Worm (Caenorhabditis elegans): ENCODE measurements around the gene fbxc-14.
"Not testable (repeated sequence)": the region's sequence is repeated elsewhere in the genome, so short reads cannot be mapped to it uniquely, and the experiment has no call there.

fbxc-14 gene

ce11 chrII:985703-986102 lies 11.6 kb downstream of the fbxc-14 start, which contains the start of gene fbxc-40:
fbxc-40 (plus strand) TSS chrII:986003.
- TF ChIP-seq efl-1 (optimal IDR thresholded peaks at IDR 0.05); efl-1 (GFP tag; optimal IDR thresholded peaks at IDR 0.05 in 1 of 2); nhr-12 (tag; optimal IDR thresholded peaks at IDR 0.05); egl-13 (tag; optimal IDR thresholded peaks at IDR 0.05): not testable (repeated sequence)

- TF ChIP-seq nhr-19 (GFP tag; conservative IDR thresholded peaks at IDR 0.05), result no peak
Observed at ce11 chrII:988437-988836, 14.3 kb downstream of the fbxc-14 start, which contains the start of gene fbxc-39. fbxc-39 (plus strand) TSS chrII:988737.

ce11 chrII:991300-991699 lies 17.2 kb downstream of the fbxc-14 start, which contains the start of gene fbxc-42:
fbxc-42 (plus strand) TSS chrII:991600.
- TF ChIP-seq egl-27 (tag; optimal IDR thresholded peaks at IDR 0.05), result no peak
- TF ChIP-seq aha-1 (tag; optimal IDR thresholded peaks at IDR 0.05), result no peak
- TF ChIP-seq pag-3 (tag; optimal IDR thresholded peaks at IDR 0.05; ENCODE audit: borderline replicate concordance, insufficient read depth), result no peak
- no peak for TF ChIP-seq grh-1 (GFP tag; IDR thresholded peaks at IDR 0.05)
- no peak for TF ChIP-seq unc-86 (tag; optimal IDR thresholded peaks at IDR 0.05)
- TF ChIP-seq sup-37 (GFP tag; optimal IDR thresholded peaks at IDR 0.05), result no peak
- no peak for TF ChIP-seq mab-9 (GFP tag; IDR thresholded peaks at IDR 0.05)
- no peak for TF ChIP-seq nhr-47 (tag; optimal IDR thresholded peaks at IDR 0.05)
- no peak for TF ChIP-seq fkh-8 (tag; optimal IDR thresholded peaks at IDR 0.05)
- TF ChIP-seq pax-3 (tag; optimal IDR thresholded peaks at IDR 0.05), result no peak
- TF ChIP-seq nhr-85 (tag), result no peak
- TF ChIP-seq snpc-4 (tag; optimal IDR thresholded peaks at IDR 0.05), result no peak
- no peak for TF ChIP-seq nhr-237 (tag; optimal IDR thresholded peaks at IDR 0.05)
- TF ChIP-seq ces-1 (GFP tag; optimal IDR thresholded peaks at IDR 0.05), result no peak
- TF ChIP-seq lin-14 (GFP tag; optimal IDR thresholded peaks at IDR 0.05), result no peak
- no peak for TF ChIP-seq rnt-1 (tag; optimal IDR thresholded peaks at IDR 0.05)
- TF ChIP-seq fkh-10 (GFP tag; optimal IDR thresholded peaks at IDR 0.05), result no peak

ce11 chrII:994231-994630 lies 20.1 kb downstream of the fbxc-14 start, which contains the start of gene F45D11.7:
F45D11.7 (plus strand) TSS chrII:994531.
- TF ChIP-seq egl-13, tbx-2, nhr-28 (tag; optimal IDR thresholded peaks at IDR 0.05): not testable (repeated sequence)

- TF ChIP-seq grh-1 (GFP tag; IDR thresholded peaks at IDR 0.05); ceh-8 (GFP tag; optimal IDR thresholded peaks at IDR 0.05); Y116A8C.19 (tag; optimal IDR thresholded peaks at IDR 0.05; ENCODE audit: borderline replicate concordance): not testable (repeated sequence)
Observed at ce11 chrII:996112-996511, 22.0 kb downstream of the fbxc-14 start, which contains the start of gene F45D11.11. F45D11.11 (minus strand) TSS chrII:996212.

- no peak for TF ChIP-seq unc-98 (GFP tag; IDR thresholded peaks at IDR 0.05)
- no peak for TF ChIP-seq lin-14 (GFP tag; optimal IDR thresholded peaks at IDR 0.05)
- TF ChIP-seq aly-2 (tag; optimal IDR thresholded peaks at IDR 0.05), result no peak
- no peak for TF ChIP-seq nhr-90 (tag; optimal IDR thresholded peaks at IDR 0.05; ENCODE audit: poor library complexity)
- no peak for TF ChIP-seq lsy-2 (tag; optimal IDR thresholded peaks at IDR 0.05)
- TF ChIP-seq zip-4 (GFP tag; optimal IDR thresholded peaks at IDR 0.05), result no peak
- no peak for TF ChIP-seq ztf-11 (tag; optimal IDR thresholded peaks at IDR 0.05)
- TF ChIP-seq C04F5.9 (tag; optimal IDR thresholded peaks at IDR 0.05), result no peak
- TF ChIP-seq mdl-1 (tag; optimal IDR thresholded peaks at IDR 0.05), result no peak
- no peak for TF ChIP-seq sox-4 (tag; optimal IDR thresholded peaks at IDR 0.05)
- no peak for TF ChIP-seq blmp-1 (tag; optimal IDR thresholded peaks at IDR 0.05)
- TF ChIP-seq efl-1 (optimal IDR thresholded peaks at IDR 0.05), result no peak
- TF ChIP-seq efl-1 (GFP tag; optimal IDR thresholded peaks at IDR 0.05 in 1 of 2), result no peak
- no peak for TF ChIP-seq alr-1 (tag; optimal IDR thresholded peaks at IDR 0.05; ENCODE audit: borderline replicate concordance)
Observed at ce11 chrII:999493-999892, 25.4 kb downstream of the fbxc-14 start, which contains the start of gene fbxb-29. fbxb-29 (minus strand) TSS chrII:999593.
